ENCODE assay signal across 1 fruit fly cellular context in the genomic region with DNA sequence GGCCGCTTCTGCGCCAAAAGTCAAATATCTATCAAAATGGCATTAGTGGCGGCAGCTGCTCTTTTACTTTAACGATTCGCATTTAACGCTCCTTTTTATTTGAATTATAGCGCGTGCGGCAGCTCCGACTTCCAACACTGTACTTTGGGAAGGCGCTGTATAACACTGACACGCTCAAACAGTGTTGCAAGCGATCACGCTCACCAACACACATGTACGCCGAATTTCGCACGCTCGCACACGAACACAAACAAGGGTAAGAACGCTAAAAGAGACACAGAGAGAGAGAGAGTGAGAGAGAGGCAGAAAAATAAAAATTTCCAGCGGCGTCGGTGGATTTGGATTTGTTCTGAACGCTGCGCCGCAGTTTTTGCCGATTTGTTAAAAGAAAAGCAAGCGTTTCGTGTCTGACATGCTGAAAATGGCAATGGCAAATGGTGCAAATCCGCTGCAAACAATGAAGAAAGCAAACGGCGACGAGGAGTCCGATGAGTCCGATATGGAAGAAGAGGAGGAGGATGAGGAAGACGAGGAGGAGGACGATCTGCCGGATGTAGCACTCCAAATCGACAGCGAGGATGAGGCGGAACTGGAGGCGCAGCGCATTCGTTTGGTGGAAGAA.
TF ChIP-seq lines count a peak whose summit lies in the region.

A gene (plus strand): TSS at position 276 of the 622 bp plus-strand sequence.

TF ChIP-seq in whole organism, embryonic, 481 proteins besides CTCF, POLR2A, EP300 and RAD21 (continued from another document and continues in another):
- TF ChIP-seq Atf3 (GFP tag; optimal IDR thresholded peaks at IDR 0.05; lab: Kevin White, UChicago) (peak; percentile 57), CG7786 (GFP tag; optimal IDR thresholded peaks at IDR 0.05; lab: Kevin White, UChicago) (peak; percentile 93), al (GFP tag; IDR thresholded peaks at IDR 0.05; lab: Robert Waterston, UW) (peak; percentile 62), NK7.1 (GFP tag; optimal IDR thresholded peaks at IDR 0.05; lab: Kevin White, UChicago) (peak; percentile 80), CG6854 (GFP tag; optimal IDR thresholded peaks at IDR 0.05; lab: Kevin White, UChicago) (peak; percentile 7), CG11504 (tag; optimal IDR thresholded peaks at IDR 0.05; lab: Kevin White, UChicago) (peak; percentile 60), cwo (GFP tag; optimal IDR thresholded peaks at IDR 0.05; lab: Kevin White, UChicago) (peak; percentile 47), CG11723 (GFP tag; optimal IDR thresholded peaks at IDR 0.05; lab: Kevin White, UChicago) (peak; percentile 64), Oli (tag; optimal IDR thresholded peaks at IDR 0.05; lab: Kevin White, UChicago) (peak; percentile 9), esg (GFP tag; conservative IDR thresholded peaks at IDR 0.05; lab: Robert Waterston, UW) (no peak), shn (GFP tag; optimal IDR thresholded peaks at IDR 0.05; lab: Kevin White, UChicago) (peak; percentile 93), prd (optimal IDR thresholded peaks at IDR 0.05; lab: Kevin White, UChicago) (no peak), prd (GFP tag; IDR thresholded peaks at IDR 0.05; lab: Robert Waterston, UW) (peak; percentile 78), Hand (GFP tag; optimal IDR thresholded peaks at IDR 0.05; lab: Kevin White, UChicago) (no peak), bcd (GFP tag; optimal IDR thresholded peaks at IDR 0.05; lab: Kevin White, UChicago) (peak; percentile 76), phol (tag; optimal IDR thresholded peaks at IDR 0.05; lab: Kevin White, UChicago) (peak; percentile 57), CG30020 (tag; optimal IDR thresholded peaks at IDR 0.05; lab: Kevin White, UChicago) (peak; percentile 16), CG1603 (tag; optimal IDR thresholded peaks at IDR 0.05; lab: Kevin White, UChicago) (peak; percentile 83), h (optimal IDR thresholded peaks at IDR 0.05; lab: Kevin White, UChicago) (no peak), dmrt11E (tag; optimal IDR thresholded peaks at IDR 0.05; lab: Kevin White, UChicago) (peak; percentile 45), CG3407 (GFP tag; optimal IDR thresholded peaks at IDR 0.05; lab: Kevin White, UChicago) (peak; percentile 60), pros (GFP tag; optimal IDR thresholded peaks at IDR 0.05; lab: Kevin White, UChicago) (no peak), CG12769 (tag; optimal IDR thresholded peaks at IDR 0.05; lab: Kevin White, UChicago) (peak; percentile 82), E2f1 (GFP tag; IDR thresholded peaks at IDR 0.05; lab: Robert Waterston, UW) (peak; percentile 43; the same call in 1 of the 2 replicates), CG14710 (tag; optimal IDR thresholded peaks at IDR 0.05; lab: Kevin White, UChicago) (peak; percentile 75), CG5953 (GFP tag; IDR thresholded peaks at IDR 0.05; lab: Robert Waterston, UW) (peak; percentile 65), z (GFP tag; IDR thresholded peaks at IDR 0.05; lab: Robert Waterston, UW) (peak; percentile 42; the same call in 1 of the 3 replicates), pan (optimal IDR thresholded peaks at IDR 0.05; lab: Kevin White, UChicago) (no peak), pan (GFP tag; optimal IDR thresholded peaks at IDR 0.05 in 1 of 2, IDR thresholded peaks at IDR 0.05 in 1 of 2) (peak in 1 of 2 experiments; percentile 71), CG7963 (GFP tag; IDR thresholded peaks at IDR 0.05; lab: Robert Waterston, UW; ENCODE audit: partially characterized antibody) (no peak), Hmx (GFP tag; optimal IDR thresholded peaks at IDR 0.05; lab: Kevin White, UChicago) (peak; percentile 29), bigmax (GFP tag; optimal IDR thresholded peaks at IDR 0.05; lab: Kevin White, UChicago) (peak; percentile 59), CG14965 (GFP tag; optimal IDR thresholded peaks at IDR 0.05; lab: Kevin White, UChicago; ENCODE audit: borderline replicate concordance) (peak; percentile 52), knrl (GFP tag; IDR thresholded peaks at IDR 0.05; lab: Robert Waterston, UW; ENCODE audit: partially characterized antibody) (peak; percentile 37; the same call in 1 of the 3 replicates), CG7357 (GFP tag; IDR thresholded peaks at IDR 0.05; lab: Robert Waterston, UW) (0 out of 3 replicates have a peak, but pooled peaks have one; percentile 33), br (optimal IDR thresholded peaks at IDR 0.05; lab: Kevin White, UChicago) (no peak), wdn (GFP tag; IDR thresholded peaks at IDR 0.05; lab: Robert Waterston, UW) (peak; percentile 76), ken (GFP tag; IDR thresholded peaks at IDR 0.05; lab: Robert Waterston, UW) (peak; percentile 94), Mes4 (GFP tag; optimal IDR thresholded peaks at IDR 0.05; lab: Kevin White, UChicago) (peak; percentile 72), Blimp-1 (GFP tag; optimal IDR thresholded peaks at IDR 0.05; lab: Kevin White, UChicago) (peak; percentile 49), crc (GFP tag; optimal IDR thresholded peaks at IDR 0.05; lab: Kevin White, UChicago) (peak; percentile 77), CG17912 (GFP tag; optimal IDR thresholded peaks at IDR 0.05; lab: Kevin White, UChicago) (peak; percentile 81), HHEX (GFP tag; optimal IDR thresholded peaks at IDR 0.05; lab: Kevin White, UChicago) (peak; percentile 76), CG15514 (GFP tag; optimal IDR thresholded peaks at IDR 0.05; lab: Kevin White, UChicago) (peak; percentile 75), Lhr (GFP tag; optimal IDR thresholded peaks at IDR 0.05; lab: Kevin White, UChicago) (peak; percentile 64), Vsx1 (GFP tag; optimal IDR thresholded peaks at IDR 0.05; lab: Kevin White, UChicago) (peak; percentile 15), CG9609 (GFP tag; optimal IDR thresholded peaks at IDR 0.05; lab: Kevin White, UChicago) (peak; percentile 91), CG3838 (GFP tag; optimal IDR thresholded peaks at IDR 0.05; lab: Kevin White, UChicago) (peak; percentile 61), Nf-YB (GFP tag; optimal IDR thresholded peaks at IDR 0.05; lab: Kevin White, UChicago) (no peak), B-H1 (GFP tag; IDR thresholded peaks at IDR 0.05; lab: Robert Waterston, UW) (no peak), Dref (GFP tag; IDR thresholded peaks at IDR 0.05; lab: Robert Waterston, UW) (peak; percentile 50), CG8765 (GFP tag; IDR thresholded peaks at IDR 0.05; lab: Robert Waterston, UW) (no peak), Taf1 (GFP tag; IDR thresholded peaks at IDR 0.05; lab: Robert Waterston, UW) (no peak), mam (GFP tag; optimal IDR thresholded peaks at IDR 0.05; lab: Kevin White, UChicago) (peak; percentile 92), Dad (GFP tag; optimal IDR thresholded peaks at IDR 0.05; lab: Kevin White, UChicago) (peak; percentile 90), gt (GFP tag; IDR thresholded peaks at IDR 0.05; lab: Robert Waterston, UW) (peak; percentile 12; the same call in 1 of the 2 replicates), nmo (GFP tag; optimal IDR thresholded peaks at IDR 0.05; lab: Kevin White, UChicago) (peak; percentile 36), amos (GFP tag; IDR thresholded peaks at IDR 0.05; lab: Robert Waterston, UW; ENCODE audit: partially characterized antibody) (peak; percentile 59), CG9215 (GFP tag; IDR thresholded peaks at IDR 0.05; lab: Robert Waterston, UW) (peak; percentile 74), Hr51 (GFP tag; optimal IDR thresholded peaks at IDR 0.05; lab: Kevin White, UChicago) (peak; percentile 4 to 91), CG1024 (GFP tag; IDR thresholded peaks at IDR 0.05; lab: Robert Waterston, UW) (peak; percentile 70), Atf6 (GFP tag; IDR thresholded peaks at IDR 0.05; lab: Robert Waterston, UW) (peak; percentile 72), HLH3B (GFP tag; IDR thresholded peaks at IDR 0.05; lab: Robert Waterston, UW) (peak; percentile 70), ewg (GFP tag; optimal IDR thresholded peaks at IDR 0.05; lab: Kevin White, UChicago) (peak; percentile 82), HLH54F (GFP tag; optimal IDR thresholded peaks at IDR 0.05; lab: Kevin White, UChicago) (peak; percentile 93), ATbp (GFP tag; optimal IDR thresholded peaks at IDR 0.05; lab: Kevin White, UChicago) (peak; percentile 67), Oaz (GFP tag; IDR thresholded peaks at IDR 0.05; lab: Robert Waterston, UW) (no peak), Xbp1 (GFP tag; optimal IDR thresholded peaks at IDR 0.05; lab: Kevin White, UChicago) (peak; percentile 81), TFAM (GFP tag; optimal IDR thresholded peaks at IDR 0.05; lab: Kevin White, UChicago) (no peak), Doc2 (GFP tag; IDR thresholded peaks at IDR 0.05; lab: Robert Waterston, UW) (no peak), CG4730 (GFP tag; IDR thresholded peaks at IDR 0.05; lab: Robert Waterston, UW) (peak; percentile 54; the same call in 1 of the 2 replicates), CG15696 (tag; optimal IDR thresholded peaks at IDR 0.05; lab: Kevin White, UChicago) (no peak), stwl (tag; optimal IDR thresholded peaks at IDR 0.05; lab: Kevin White, UChicago) (peak; percentile 99), CG4328 (GFP tag; optimal IDR thresholded peaks at IDR 0.05; lab: Kevin White, UChicago) (peak; percentile 51), cato (GFP tag; optimal IDR thresholded peaks at IDR 0.05; lab: Kevin White, UChicago; ENCODE audit: borderline replicate concordance) (peak; percentile 59), Sox100B (GFP tag; optimal IDR thresholded peaks at IDR 0.05; lab: Kevin White, UChicago) (peak; percentile 21), ap (GFP tag; IDR thresholded peaks at IDR 0.05; lab: Robert Waterston, UW) (peak; percentile 68), CG2712 (tag; optimal IDR thresholded peaks at IDR 0.05; lab: Kevin White, UChicago) (peak; percentile 51), CG34224 (GFP tag; IDR thresholded peaks at IDR 0.05; lab: Robert Waterston, UW; ENCODE audit: partially characterized antibody) (0 out of 3 replicates have a peak, but pooled peaks have one; percentile 20), lov (optimal IDR thresholded peaks at IDR 0.05; lab: Kevin White, UChicago) (no peak), lov (GFP tag; IDR thresholded peaks at IDR 0.05; lab: Robert Waterston, UW) (peak; percentile 78; the same call in 1 of the 3 replicates), dati (GFP tag; IDR thresholded peaks at IDR 0.05; lab: Robert Waterston, UW) (no peak), Scr (GFP tag; IDR thresholded peaks at IDR 0.05; lab: Robert Waterston, UW; ENCODE audit: partially characterized antibody) (peak; percentile 48), CG10654 (GFP tag; optimal IDR thresholded peaks at IDR 0.05; lab: Kevin White, UChicago) (peak; percentile 82), Asciz (GFP tag; optimal IDR thresholded peaks at IDR 0.05; lab: Kevin White, UChicago) (peak; percentile 47), Gsc (GFP tag; IDR thresholded peaks at IDR 0.05; lab: Robert Waterston, UW) (no peak), CG2120 (GFP tag; optimal IDR thresholded peaks at IDR 0.05; lab: Kevin White, UChicago) (peak; percentile 93), jigr1 (GFP tag; IDR thresholded peaks at IDR 0.05; lab: Robert Waterston, UW) (no peak), cas (GFP tag; IDR thresholded peaks at IDR 0.05; lab: Robert Waterston, UW) (peak; percentile 64; the same call in 1 of the 2 replicates), Awh (GFP tag; IDR thresholded peaks at IDR 0.05; lab: Robert Waterston, UW) (peak; percentile 62; the same call in 1 of the 2 replicates), CG13894 (tag; optimal IDR thresholded peaks at IDR 0.05; lab: Kevin White, UChicago) (peak; percentile 63), CrebB (tag; optimal IDR thresholded peaks at IDR 0.05; lab: Kevin White, UChicago) (peak; percentile 77), CG17829 (tag; optimal IDR thresholded peaks at IDR 0.05; lab: Kevin White, UChicago) (peak; percentile 55), tup (GFP tag; optimal IDR thresholded peaks at IDR 0.05; lab: Kevin White, UChicago) (peak; percentile 73), CG33557 (GFP tag; optimal IDR thresholded peaks at IDR 0.05; lab: Kevin White, UChicago) (peak; percentile 44), slbo (GFP tag; IDR thresholded peaks at IDR 0.05; lab: Robert Waterston, UW) (peak; percentile 94), otp (GFP tag; IDR thresholded peaks at IDR 0.05; lab: Robert Waterston, UW) (peak; percentile 78), Antp (GFP tag; optimal IDR thresholded peaks at IDR 0.05; lab: Kevin White, UChicago) (peak; percentile 93), gce (GFP tag; IDR thresholded peaks at IDR 0.05; lab: Robert Waterston, UW) (0 out of 3 replicates have a peak, but pooled peaks have one; percentile 53), trem (tag; optimal IDR thresholded peaks at IDR 0.05; lab: Kevin White, UChicago) (peak; percentile 66), CG15479 (GFP tag; optimal IDR thresholded peaks at IDR 0.05; lab: Kevin White, UChicago) (peak; percentile 20), corto (GFP tag; optimal IDR thresholded peaks at IDR 0.05; lab: Kevin White, UChicago) (peak; percentile 59), kni (GFP tag; optimal IDR thresholded peaks at IDR 0.05; lab: Kevin White, UChicago) (peak; percentile 58), Bgb (GFP tag; IDR thresholded peaks at IDR 0.05; lab: Robert Waterston, UW; ENCODE audit: partially characterized antibody) (peak; percentile 65), CG12659 (GFP tag; optimal IDR thresholded peaks at IDR 0.05; lab: Kevin White, UChicago) (peak; percentile 83), ash1 (GFP tag; optimal IDR thresholded peaks at IDR 0.05; lab: Kevin White, UChicago) (peak; percentile 82), psq (GFP tag; optimal IDR thresholded peaks at IDR 0.05; lab: Kevin White, UChicago) (peak; percentile 56), ERR (GFP tag; optimal IDR thresholded peaks at IDR 0.05; lab: Kevin White, UChicago) (peak; percentile 92), CG10321 (GFP tag; IDR thresholded peaks at IDR 0.05; lab: Robert Waterston, UW) (0 out of 2 replicates have a peak, but pooled peaks have one; percentile 34), grau (tag; optimal IDR thresholded peaks at IDR 0.05; lab: Kevin White, UChicago) (peak; percentile 55), caup (GFP tag; optimal IDR thresholded peaks at IDR 0.05; lab: Kevin White, UChicago; ENCODE audit: severe bottlenecking) (peak; percentile 88), CG15269 (tag; optimal IDR thresholded peaks at IDR 0.05; lab: Kevin White, UChicago) (peak; percentile 47), CG14667 (GFP tag; IDR thresholded peaks at IDR 0.05; lab: Robert Waterston, UW) (0 out of 2 replicates have a peak, but pooled peaks have one; percentile 51), CG10462 (GFP tag; optimal IDR thresholded peaks at IDR 0.05; lab: Kevin White, UChicago) (peak; percentile 19), yki (optimal IDR thresholded peaks at IDR 0.05; lab: Kevin White, UChicago) (peak; percentile 44), CG13123 (GFP tag; optimal IDR thresholded peaks at IDR 0.05; lab: Kevin White, UChicago) (peak; percentile 62), CG16779 (GFP tag; IDR thresholded peaks at IDR 0.05; lab: Robert Waterston, UW) (peak; percentile 83), bbx (GFP tag; IDR thresholded peaks at IDR 0.05; lab: Robert Waterston, UW; ENCODE audit: partially characterized antibody) (peak; percentile 69), Fer1 (GFP tag; optimal IDR thresholded peaks at IDR 0.05; lab: Kevin White, UChicago) (peak; percentile 79), CG12942 (GFP tag; optimal IDR thresholded peaks at IDR 0.05; lab: Kevin White, UChicago) (peak; percentile 86)
